Fruit fly (Drosophila melanogaster): Measurements from ENCODE around the gene CG34437.

DNA sequence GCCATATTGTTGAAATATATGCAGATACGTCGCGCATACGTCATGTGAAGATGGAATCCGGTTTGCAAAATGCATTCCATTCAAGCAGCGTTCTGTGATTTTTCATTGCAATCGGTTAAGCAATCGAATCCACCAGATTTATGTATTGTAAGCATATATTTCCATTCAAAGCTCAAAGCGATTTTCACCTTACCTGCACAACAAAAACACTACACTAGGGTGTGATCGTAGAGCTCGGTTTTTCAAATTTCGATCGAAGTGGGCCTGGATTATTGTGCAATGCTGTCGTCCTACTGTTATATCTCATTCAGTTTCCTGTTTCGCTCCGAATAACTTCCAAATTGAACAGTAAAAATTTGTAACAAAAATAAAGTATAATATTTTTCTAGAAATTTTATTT lies 7.5 kb downstream of the CG34437 start, which contains the start of gene Mst98Ca:
- TF ChIP-seq psq (optimal IDR thresholded peaks at IDR 0.05) (no peak), pan (optimal IDR thresholded peaks at IDR 0.05) (no peak), Dll (optimal IDR thresholded peaks at IDR 0.05) (no peak), usp (GFP tag; optimal IDR thresholded peaks at IDR 0.05) (no peak), CG8478 (optimal IDR thresholded peaks at IDR 0.05) (no peak), EcR (GFP tag; optimal IDR thresholded peaks at IDR 0.05) (no peak)

All from whole organism.